Worm (Caenorhabditis elegans): ENCODE data around the gene T12D8.10.
A peak's percentile ranks its signal among the peaks of the same experiment; 100 is the strongest.

Gene T12D8.10

ce11 chrIII:13642227-13642626 lies at the start of gene T12D8.10:
Gene T12D8.10, minus strand, starts transcription at chrIII:13642327.
- TF ChIP-seq nhr-12 (tag; optimal IDR thresholded peaks at IDR 0.05) (no peak), ztf-1 (GFP tag; conservative IDR thresholded peaks at IDR 0.05) (no peak)

- no peak for TF ChIP-seq nhr-237 (tag; optimal IDR thresholded peaks at IDR 0.05)
- no peak for TF ChIP-seq nhr-23 (tag; optimal IDR thresholded peaks at IDR 0.05)
- TF ChIP-seq fos-1 (tag; optimal IDR thresholded peaks at IDR 0.05) = no peak
- TF ChIP-seq lsy-2 (tag; optimal IDR thresholded peaks at IDR 0.05) = peak in 1 of 2 experiments; percentile 34
- TF ChIP-seq alr-1 (tag; optimal IDR thresholded peaks at IDR 0.05) = no peak
- TF ChIP-seq nhr-129 (tag; optimal IDR thresholded peaks at IDR 0.05) = peak; percentile 32
- no peak for TF ChIP-seq nhr-11 (tag; optimal IDR thresholded peaks at IDR 0.05)
- no peak for TF ChIP-seq nhr-77 (tag; optimal IDR thresholded peaks at IDR 0.05)
- TF ChIP-seq nhr-21 (tag; optimal IDR thresholded peaks at IDR 0.05) = no peak
- no peak for TF ChIP-seq sem-4 (tag; optimal IDR thresholded peaks at IDR 0.05)
- no peak for TF ChIP-seq elt-1 (tag; optimal IDR thresholded peaks at IDR 0.05)
- TF ChIP-seq ztf-11 (tag; optimal IDR thresholded peaks at IDR 0.05) = no peak
- no peak for TF ChIP-seq snpc-4 (tag; optimal IDR thresholded peaks at IDR 0.05)
- TF ChIP-seq skn-1 (tag; optimal IDR thresholded peaks at IDR 0.05) = no peak
- peak; percentile 46 for TF ChIP-seq C34F6.9 (tag; optimal IDR thresholded peaks at IDR 0.05)
- TF ChIP-seq elt-3 (tag; optimal IDR thresholded peaks at IDR 0.05) = no peak
Measured at ce11 chrIII:13687211-13687610, 45.1 kb upstream of the T12D8.10 start, which contains the start of gene cul-2. Gene cul-2, plus strand, starts transcription at chrIII:13687269.

- no peak for TF ChIP-seq sma-3 (GFP tag; optimal IDR thresholded peaks at IDR 0.05)
- TF ChIP-seq ceh-82 (tag; optimal IDR thresholded peaks at IDR 0.05) = no peak
- TF ChIP-seq ztf-11 (tag; optimal IDR thresholded peaks at IDR 0.05) = no peak
- TF ChIP-seq Y55F3AM.14 (GFP tag; optimal IDR thresholded peaks at IDR 0.05) = no peak
- TF ChIP-seq ama-1 (optimal IDR thresholded peaks at IDR 0.05) = no peak
- TF ChIP-seq nhr-25 (tag; optimal IDR thresholded peaks at IDR 0.05) = no peak
- TF ChIP-seq lin-39 (tag; optimal IDR thresholded peaks at IDR 0.05) = no peak
- TF ChIP-seq nhr-237 (tag; optimal IDR thresholded peaks at IDR 0.05) = no peak
- no peak for TF ChIP-seq lsy-2 (tag; optimal IDR thresholded peaks at IDR 0.05)
- TF ChIP-seq lin-11 (tag; optimal IDR thresholded peaks at IDR 0.05) = no peak
- no peak for TF ChIP-seq R02D3.7 (tag; optimal IDR thresholded peaks at IDR 0.05)
- TF ChIP-seq crh-2 (tag; optimal IDR thresholded peaks at IDR 0.05) = no peak
Measured at ce11 chrIII:13686309-13686708, 44.2 kb upstream of the T12D8.10 start, which contains the start of gene dyf-2. Gene dyf-2, minus strand, starts transcription at chrIII:13686445.

ce11 chrIII:13684236-13684635 lies 42.1 kb upstream of the T12D8.10 start:
- TF ChIP-seq elt-1 (tag; optimal IDR thresholded peaks at IDR 0.05) = no peak
- no peak for TF ChIP-seq lsy-2 (tag; optimal IDR thresholded peaks at IDR 0.05)
- no peak for TF ChIP-seq unc-55 (GFP tag; optimal IDR thresholded peaks at IDR 0.05)
- no peak for TF ChIP-seq nhr-129 (tag; optimal IDR thresholded peaks at IDR 0.05)
- TF ChIP-seq blmp-1 (tag; optimal IDR thresholded peaks at IDR 0.05; ENCODE audit: insufficient read depth) = no peak
- TF ChIP-seq ztf-11 (tag; optimal IDR thresholded peaks at IDR 0.05) = no peak
- no peak for TF ChIP-seq dmd-4 (tag; optimal IDR thresholded peaks at IDR 0.05)
- TF ChIP-seq elt-3 (tag; optimal IDR thresholded peaks at IDR 0.05) = no peak
- no peak for TF ChIP-seq ZK546.5 (tag; optimal IDR thresholded peaks at IDR 0.05)
- no peak for TF ChIP-seq egl-27 (tag; optimal IDR thresholded peaks at IDR 0.05)
- no peak for TF ChIP-seq ceh-16 (tag; optimal IDR thresholded peaks at IDR 0.05)
- no peak for TF ChIP-seq lin-13 (GFP tag; optimal IDR thresholded peaks at IDR 0.05)
- no peak for TF ChIP-seq nhr-21 (tag; optimal IDR thresholded peaks at IDR 0.05)
- no peak for TF ChIP-seq nhr-77 (tag; optimal IDR thresholded peaks at IDR 0.05)
- TF ChIP-seq C34F6.9 (tag; optimal IDR thresholded peaks at IDR 0.05) = no peak

- TF ChIP-seq gmeb-1 (tag; optimal IDR thresholded peaks at IDR 0.05) = no peak
- no peak for TF ChIP-seq snpc-4 (tag; optimal IDR thresholded peaks at IDR 0.05)
- TF ChIP-seq R02D3.7 (tag; optimal IDR thresholded peaks at IDR 0.05) = no peak
- TF ChIP-seq nhr-11 (tag; optimal IDR thresholded peaks at IDR 0.05) = no peak
- no peak for TF ChIP-seq fos-1 (tag; optimal IDR thresholded peaks at IDR 0.05)
- TF ChIP-seq ZK546.5 (tag; optimal IDR thresholded peaks at IDR 0.05) = no peak
Measured at ce11 chrIII:13683275-13683674, 41.1 kb upstream of the T12D8.10 start.
